Worm (Caenorhabditis elegans): ENCODE measurements around the gene idpb-5.

Gene idpb-5

ce11 chrV:11861880-11862544, 22.7 kb downstream of the idpb-5 start:
- TF ChIP-seq ztf-22 (GFP tag; optimal IDR thresholded peaks at IDR 0.05): no peak
- TF ChIP-seq snpc-1.3 (tag; optimal IDR thresholded peaks at IDR 0.05; ENCODE audit: insufficient read depth): no peak
- peak; percentile 19 for TF ChIP-seq nhr-80 (tag; optimal IDR thresholded peaks at IDR 0.05)
- no peak for TF ChIP-seq egl-44 (GFP tag; IDR thresholded peaks at IDR 0.05)
- no peak for TF ChIP-seq ztf-28 (GFP tag; IDR thresholded peaks at IDR 0.05)
- no peak for TF ChIP-seq F52B5.7 (tag; optimal IDR thresholded peaks at IDR 0.05)
- no peak for TF ChIP-seq hlh-26 (GFP tag; conservative IDR thresholded peaks at IDR 0.05)
- peak; percentile 44 for TF ChIP-seq unc-62 (GFP tag; optimal IDR thresholded peaks at IDR 0.05)
- no peak for TF ChIP-seq dpff-1 (tag; optimal IDR thresholded peaks at IDR 0.05)
- TF ChIP-seq cebp-1 (GFP tag; IDR thresholded peaks at IDR 0.05): no peak
- no peak for TF ChIP-seq cebp-1 (tag; optimal IDR thresholded peaks at IDR 0.05)
- TF ChIP-seq F10E7.11 (tag; optimal IDR thresholded peaks at IDR 0.05): no peak
- TF ChIP-seq Y56A3A.18 (GFP tag; IDR thresholded peaks at IDR 0.05): no peak
- TF ChIP-seq zfh-2 (GFP tag; conservative IDR thresholded peaks at IDR 0.05): no peak
- TF ChIP-seq dox-1 (GFP tag; IDR thresholded peaks at IDR 0.05): no peak
- TF ChIP-seq aptf-3 (GFP tag; IDR thresholded peaks at IDR 0.05): no peak
- TF ChIP-seq nhr-27 (tag; optimal IDR thresholded peaks at IDR 0.05): no peak

- no peak for TF ChIP-seq ceh-91 (GFP tag; IDR thresholded peaks at IDR 0.05)
- no peak for TF ChIP-seq aptf-3 (GFP tag; IDR thresholded peaks at IDR 0.05)
Observed at ce11 chrV:11862817-11863216, 23.5 kb downstream of the idpb-5 start, which contains the start of gene R13H4.6. R13H4.6 (plus strand) TSS chrV:11863117.

ce11 chrV:11868142-11868541, 28.8 kb downstream of the idpb-5 start, which contains the start of gene R13H4.7:
R13H4.7 (minus strand) TSS chrV:11868242.
- no peak for TF ChIP-seq D2030.7 (GFP tag; IDR thresholded peaks at IDR 0.05)
- TF ChIP-seq nhr-27 (tag; optimal IDR thresholded peaks at IDR 0.05): no peak
- no peak for TF ChIP-seq Y53G8AR.9 (GFP tag; conservative IDR thresholded peaks at IDR 0.05)
- no peak for TF ChIP-seq Y67H2A.10 (GFP tag; conservative IDR thresholded peaks at IDR 0.05)
- TF ChIP-seq snpc-1.3 (tag; optimal IDR thresholded peaks at IDR 0.05; ENCODE audit: insufficient read depth): no peak
- no peak for TF ChIP-seq mxl-1 (tag; optimal IDR thresholded peaks at IDR 0.05)
- no peak for TF ChIP-seq snpc-1.1 (tag; optimal IDR thresholded peaks at IDR 0.05; ENCODE audit: insufficient read depth)
- TF ChIP-seq aptf-3 (GFP tag; IDR thresholded peaks at IDR 0.05): no peak
- no peak for TF ChIP-seq F22D6.2 (tag; optimal IDR thresholded peaks at IDR 0.05)
- TF ChIP-seq nhr-179 (tag; optimal IDR thresholded peaks at IDR 0.05): no peak

DNA sequence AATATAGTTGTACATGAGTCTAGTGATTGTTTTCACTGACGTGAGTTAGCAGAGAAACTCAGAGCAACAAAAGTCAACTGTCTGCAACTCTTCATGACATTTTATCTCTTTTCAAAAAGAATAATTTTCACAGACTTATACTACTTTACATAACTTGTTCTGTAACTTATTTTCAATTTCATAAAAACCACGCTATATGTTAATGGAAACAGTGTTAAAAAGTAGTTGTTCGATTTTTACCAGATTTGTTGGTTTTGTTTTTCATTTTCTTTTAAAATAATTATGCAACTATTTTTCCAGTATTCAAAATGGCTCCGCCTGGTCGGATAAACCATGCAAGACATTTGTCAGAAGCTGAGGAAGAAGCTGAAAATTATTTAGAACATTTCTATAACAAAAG, 35.7 kb downstream of the idpb-5 start, which contains the start of gene sulp-4:
TSS of gene sulp-4 (plus strand) at position 301 of the 400 bp plus-strand sequence.
- TF ChIP-seq nfya-1 (tag; optimal IDR thresholded peaks at IDR 0.05; ENCODE audit: borderline replicate concordance, insufficient read depth) (no peak), Y79H2A.3 (GFP tag; conservative IDR thresholded peaks at IDR 0.05) (no peak)

DNA sequence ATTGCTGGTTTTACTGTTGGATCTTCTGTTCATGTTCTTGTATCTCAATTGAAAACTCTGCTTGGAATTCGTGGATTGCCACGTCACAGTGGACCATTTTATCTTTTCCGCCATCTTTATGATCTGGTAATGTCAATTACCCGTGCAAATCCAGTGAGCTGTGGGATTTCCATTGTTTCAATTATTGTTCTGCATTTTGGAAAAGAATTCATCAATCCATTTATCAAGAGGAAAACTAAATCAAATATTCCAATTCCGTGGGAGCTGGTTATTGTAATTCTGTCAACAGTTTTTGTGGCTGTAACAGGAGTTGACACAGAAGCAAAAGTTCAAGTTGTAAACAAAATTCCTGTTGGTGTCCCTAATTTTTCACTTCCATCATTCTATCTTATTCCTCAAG, 37.3 kb downstream of the idpb-5 start:
- no peak for TF ChIP-seq let-526 (GFP tag; IDR thresholded peaks at IDR 0.05)
- no peak for TF ChIP-seq ama-1 (optimal IDR thresholded peaks at IDR 0.05)
- TF ChIP-seq ama-1 (GFP tag; optimal IDR thresholded peaks at IDR 0.05): no peak
- TF ChIP-seq madf-8 (GFP tag; conservative IDR thresholded peaks at IDR 0.05): no peak
- TF ChIP-seq C17E4.6 (GFP tag; IDR thresholded peaks at IDR 0.05): no peak
- TF ChIP-seq F10E7.11 (tag; optimal IDR thresholded peaks at IDR 0.05): no peak
- TF ChIP-seq lsl-1 (GFP tag; optimal IDR thresholded peaks at IDR 0.05): no peak
- TF ChIP-seq D2030.7 (GFP tag; IDR thresholded peaks at IDR 0.05): no peak
- TF ChIP-seq ceh-27 (GFP tag; optimal IDR thresholded peaks at IDR 0.05): no peak
- TF ChIP-seq hlh-12 (tag; optimal IDR thresholded peaks at IDR 0.05): no peak
- TF ChIP-seq ztf-25 (GFP tag; IDR thresholded peaks at IDR 0.05): no peak
- no peak for TF ChIP-seq nhr-90 (tag; optimal IDR thresholded peaks at IDR 0.05)
- TF ChIP-seq ceh-100 (GFP tag; IDR thresholded peaks at IDR 0.05): no peak
